Worm (Caenorhabditis elegans) whole organism, late embryonic: ENCODE measurements around the gene rsf-1.
A peak's percentile ranks its signal among the peaks of the same experiment; 100 is the strongest.

ENCODE experiments used
- C38D4.7 ChIP-seq: fragments of 200-800 bp; sonication (Bioruptor generic); optimal IDR thresholded peaks from 2 replicates; lab custom pipeline; 2018; ENCODE audit warnings: mild to moderate bottlenecking, missing genetic modification characterization, moderate library complexity, missing compliant biosample characterization
- K09A11.1 ChIP-seq: sonication (generic microtip); optimal IDR thresholded peaks from 2 replicates; lab custom pipeline; 2017; ENCODE audit warnings: antibody characterized with exemption, mild to moderate bottlenecking, missing genetic modification characterization, missing compliant biosample characterization; ENCODE audit not compliant: insufficient read depth
- T23F11.4 ChIP-seq: fragments of 200-800 bp; sonication (Bioruptor generic); optimal IDR thresholded peaks from 2 replicates; lab custom pipeline; 2018; ENCODE audit warnings: mild to moderate bottlenecking, missing genetic modification characterization, missing compliant biosample characterization
- Y22D7AL.16 ChIP-seq: sonication (generic microtip); optimal IDR thresholded peaks from 2 replicates; lab custom pipeline; 2016; ENCODE audit warnings: missing genetic modification characterization, missing compliant biosample characterization
- ceh-14 ChIP-seq: sonication (generic microtip); optimal IDR thresholded peaks from 2 replicates; lab custom pipeline; 2016; ENCODE audit warnings: missing genotype, missing genetic modification characterization, missing compliant biosample characterization
- ceh-2 ChIP-seq: sonication (generic microtip); optimal IDR thresholded peaks from 2 replicates; lab custom pipeline; 2016; ENCODE audit warnings: missing genotype, missing genetic modification characterization, missing compliant biosample characterization
- ceh-30 ChIP-seq: fragments of 150-350 bp; optimal IDR thresholded peaks from 2 replicates; lab custom pipeline; 2014; ENCODE audit warnings: missing biosample characterization, missing genetic modification characterization
- ceh-31 ChIP-seq: sonication (generic microtip); optimal IDR thresholded peaks from 2 replicates; lab custom pipeline; 2016; ENCODE audit warnings: missing genetic modification characterization, missing compliant biosample characterization
- che-1 ChIP-seq: sonication (generic microtip); optimal IDR thresholded peaks from 2 replicates; lab custom pipeline; 2016; ENCODE audit warnings: mild to moderate bottlenecking, missing genetic modification characterization, missing compliant biosample characterization
- elt-2 ChIP-seq: sonication (generic microtip); optimal IDR thresholded peaks from 2 replicates; lab custom pipeline; 2016; ENCODE audit warnings: missing genetic modification reagents, missing genetic modification characterization, missing compliant biosample characterization
- elt-4 ChIP-seq: sonication (generic microtip); optimal IDR thresholded peaks from 2 replicates; lab custom pipeline; 2016; ENCODE audit warnings: missing genetic modification characterization, missing compliant biosample characterization
- ets-4 ChIP-seq: sonication (generic microtip); optimal IDR thresholded peaks from 2 replicates; lab custom pipeline; 2016; ENCODE audit warnings: missing genetic modification characterization, missing compliant biosample characterization
- fax-1 ChIP-seq: sonication (generic microtip); optimal IDR thresholded peaks from 2 replicates; lab custom pipeline; 2016; ENCODE audit warnings: missing genotype, missing genetic modification characterization, missing compliant biosample characterization
- fkh-10 ChIP-seq: fragments of 150-350 bp; optimal IDR thresholded peaks from 2 replicates; lab custom pipeline; 2014; ENCODE audit warnings: missing biosample characterization, missing genetic modification reagents, missing genetic modification characterization
- hlh-13 ChIP-seq: fragments of 200-800 bp; sonication (Bioruptor generic); optimal IDR thresholded peaks from 2 replicates; lab custom pipeline; 2018; ENCODE audit warnings: mild to moderate bottlenecking, missing genetic modification characterization, missing compliant biosample characterization
- hlh-6 ChIP-seq: sonication (generic microtip); optimal IDR thresholded peaks from 2 replicates; lab custom pipeline; 2016; ENCODE audit warnings: missing genotype, missing genetic modification characterization, missing compliant biosample characterization
- lin-11 ChIP-seq: fragments of 200-800 bp; sonication (Bioruptor generic); optimal IDR thresholded peaks from 2 replicates; lab custom pipeline; 2018; ENCODE audit warnings: mild to moderate bottlenecking, missing genetic modification characterization, missing compliant biosample characterization
- mec-3 ChIP-seq: sonication (generic microtip); optimal IDR thresholded peaks from 2 replicates; lab custom pipeline; 2016; ENCODE audit warnings: borderline replicate concordance, missing genetic modification characterization, missing compliant biosample characterization
- nfya-1 ChIP-seq: sonication (generic microtip); optimal IDR thresholded peaks from 2 replicates; lab custom pipeline; 2017; ENCODE audit warnings: missing genetic modification characterization, mild to moderate bottlenecking, missing compliant biosample characterization, antibody characterized with exemption, moderate library complexity
- npax-4 ChIP-seq: sonication (generic microtip); optimal IDR thresholded peaks from 2 replicates; lab custom pipeline; 2016; ENCODE audit warnings: missing genetic modification characterization, missing compliant biosample characterization
- pag-3 ChIP-seq: sonication (generic microtip); optimal IDR thresholded peaks from 2 replicates; lab custom pipeline; 2016; ENCODE audit warnings: missing compliant biosample characterization, missing genetic modification characterization, borderline replicate concordance
- pqm-1 ChIP-seq: sonication (generic microtip); optimal IDR thresholded peaks from 2 replicates; lab custom pipeline; 2016; ENCODE audit warnings: missing genetic modification characterization, missing compliant biosample characterization
- pros-1 ChIP-seq: fragments of 150-350 bp; optimal IDR thresholded peaks from 2 replicates; lab custom pipeline; 2014; ENCODE audit warnings: missing biosample characterization, missing genetic modification reagents, missing genetic modification characterization
- sdc-2 ChIP-seq: sonication (generic microtip); optimal IDR thresholded peaks from 2 replicates; lab custom pipeline; 2016; ENCODE audit warnings: missing genotype, missing genetic modification characterization, missing compliant biosample characterization
- tbx-2 ChIP-seq: sonication (generic microtip); optimal IDR thresholded peaks from 2 replicates; lab custom pipeline; 2016; ENCODE audit warnings: missing genetic modification characterization, missing compliant biosample characterization
- unc-42 ChIP-seq: sonication (generic microtip); optimal IDR thresholded peaks from 2 replicates; lab custom pipeline; 2016; ENCODE audit warnings: missing genotype, missing genetic modification characterization, missing compliant biosample characterization
- ztf-16 ChIP-seq: sonication (generic microtip); optimal IDR thresholded peaks from 2 replicates; lab custom pipeline; 2017; ENCODE audit warnings: missing genetic modification characterization, missing compliant biosample characterization

Gene rsf-1

ce11 chrII:11333375-11333774, 27.2 kb downstream of the rsf-1 start:
- TF ChIP-seq pag-3 (no peak), unc-42 (tag; lab: Kevin White, UChicago) (peak; percentile 19)

DNA sequence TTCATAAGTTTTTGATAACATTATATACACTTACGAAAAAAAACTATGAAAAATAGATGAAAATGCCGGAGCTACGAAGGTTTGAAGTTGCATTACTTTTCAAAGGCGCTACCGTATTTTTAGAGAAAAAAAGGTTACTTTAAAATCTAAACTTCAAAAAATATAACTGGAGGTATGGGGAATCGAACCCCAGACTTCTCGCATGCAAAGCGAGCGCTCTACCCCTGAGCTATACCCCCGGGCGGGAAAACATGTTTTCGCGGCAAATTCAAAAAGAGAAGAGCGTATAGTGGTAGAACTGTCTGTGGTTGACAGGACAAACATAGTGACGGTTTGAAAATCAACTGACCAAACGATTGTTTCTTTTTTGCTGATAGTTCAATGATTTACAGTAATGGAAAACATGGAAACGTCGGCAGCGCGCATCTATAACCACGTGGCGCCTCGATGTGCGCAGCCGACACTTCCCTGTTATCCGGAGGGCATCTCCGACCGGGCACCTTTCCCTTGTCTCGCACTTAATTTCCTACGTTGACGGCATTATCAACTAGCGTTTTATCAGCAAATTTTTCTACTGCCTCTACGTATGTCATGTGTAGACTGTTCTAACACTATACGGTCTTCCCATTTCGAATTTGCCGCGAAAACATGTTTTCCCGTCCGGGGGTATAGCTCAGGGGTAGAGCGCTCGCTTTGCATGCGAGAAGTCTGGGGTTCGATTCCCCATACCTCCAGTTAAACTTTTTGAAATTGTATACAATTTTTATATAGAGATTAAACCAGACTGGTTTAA, 27.8 kb downstream of the rsf-1 start:
- TF ChIP-seq elt-2 (tag; lab: Kevin White, UChicago) (peak; percentile 55), hlh-13 (no peak), ceh-30 (tag; lab: Kevin White, UChicago) (no peak)

DNA sequence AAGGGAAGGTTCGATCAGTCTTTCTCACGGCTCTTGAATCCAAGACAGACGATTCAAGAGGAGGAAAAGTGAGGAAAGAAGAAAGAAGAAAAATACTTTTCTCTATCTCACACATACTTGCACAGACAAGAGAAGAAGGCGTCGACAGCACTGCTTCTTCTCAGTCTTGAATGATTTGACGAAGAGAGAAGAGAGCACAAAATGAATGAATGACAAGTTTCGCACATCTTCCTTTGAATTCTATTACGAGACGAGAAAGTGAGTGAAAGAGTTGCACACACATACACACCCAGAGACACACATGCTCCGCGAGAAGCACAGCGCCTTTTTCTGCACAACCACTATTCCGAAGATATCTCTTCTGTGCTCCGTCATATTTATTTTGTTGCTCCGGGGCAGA, 29.5 kb downstream of the rsf-1 start:
- TF ChIP-seq ets-4 (tag; lab: Kevin White, UChicago): no peak
- peak; percentile 96 for TF ChIP-seq unc-42 (tag; lab: Kevin White, UChicago)
- peak; percentile 22 for TF ChIP-seq ceh-31 (tag; lab: Kevin White, UChicago)

DNA sequence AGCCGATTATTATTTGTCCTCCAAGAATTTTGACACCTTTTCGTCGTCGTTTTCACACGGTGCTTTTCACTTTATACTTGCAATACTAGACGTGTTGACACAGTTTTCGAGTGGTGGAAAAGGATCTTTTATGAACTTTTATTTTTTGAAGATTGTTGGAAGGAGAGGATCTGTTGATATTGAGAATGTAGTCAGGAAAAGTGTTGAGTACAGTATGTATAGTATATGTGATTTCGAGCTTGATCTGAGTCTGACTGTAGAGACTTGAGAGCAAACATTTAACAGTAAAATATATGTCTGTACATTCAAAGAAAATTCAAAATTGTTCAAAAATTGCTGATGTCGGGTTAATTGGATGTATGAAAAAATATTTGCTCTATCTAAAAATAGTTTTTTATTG, 30.0 kb downstream of the rsf-1 start:
- TF ChIP-seq hlh-6: no peak

DNA sequence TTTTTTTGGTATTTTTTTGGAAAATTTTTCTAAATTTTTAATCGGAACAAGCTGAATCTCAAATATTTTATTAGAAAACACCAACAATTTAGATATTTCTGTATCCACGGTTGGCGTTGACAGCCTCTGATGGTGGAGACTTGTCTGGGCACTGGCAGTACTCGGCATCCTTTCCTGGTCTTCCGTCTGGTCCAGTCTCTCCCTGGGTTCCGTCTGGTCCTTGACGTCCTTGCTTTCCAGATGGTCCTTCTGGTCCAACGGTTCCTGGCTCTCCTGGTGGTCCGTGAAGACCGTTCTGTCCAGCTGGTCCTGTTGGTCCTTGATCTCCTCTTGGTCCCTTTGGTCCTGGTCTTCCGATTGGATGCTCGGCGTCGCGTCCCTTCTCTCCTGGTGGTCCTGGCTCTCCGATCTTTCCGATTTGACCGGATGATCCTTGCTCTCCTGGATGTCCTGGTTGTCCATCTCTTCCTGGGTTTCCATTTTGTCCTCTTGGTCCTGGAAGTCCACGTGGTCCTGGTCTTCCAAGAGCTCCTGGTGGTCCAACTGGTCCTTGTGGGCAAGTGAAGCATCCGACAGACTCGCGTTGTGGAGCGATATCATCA, 30.5 kb downstream of the rsf-1 start:
- TF ChIP-seq sdc-2 (tag; lab: Kevin White, UChicago) (no peak), unc-42 (tag; lab: Kevin White, UChicago) (no peak), fax-1 (tag; lab: Kevin White, UChicago) (no peak), tbx-2 (tag; lab: Kevin White, UChicago) (no peak), Y22D7AL.16 (tag; lab: Kevin White, UChicago) (no peak), hlh-13 (no peak), ztf-16 (tag; lab: Kevin White, UChicago) (no peak), nfya-1 (tag; lab: Kevin White, UChicago) (no peak), pros-1 (tag; lab: Kevin White, UChicago) (no peak), elt-4 (tag; lab: Kevin White, UChicago) (no peak), lin-11 (tag; lab: Kevin White, UChicago) (no peak), ceh-14 (tag; lab: Kevin White, UChicago) (no peak), C38D4.7 (GFP tag; lab: Kevin White, UChicago) (no peak), ceh-2 (tag; lab: Kevin White, UChicago) (no peak)

DNA sequence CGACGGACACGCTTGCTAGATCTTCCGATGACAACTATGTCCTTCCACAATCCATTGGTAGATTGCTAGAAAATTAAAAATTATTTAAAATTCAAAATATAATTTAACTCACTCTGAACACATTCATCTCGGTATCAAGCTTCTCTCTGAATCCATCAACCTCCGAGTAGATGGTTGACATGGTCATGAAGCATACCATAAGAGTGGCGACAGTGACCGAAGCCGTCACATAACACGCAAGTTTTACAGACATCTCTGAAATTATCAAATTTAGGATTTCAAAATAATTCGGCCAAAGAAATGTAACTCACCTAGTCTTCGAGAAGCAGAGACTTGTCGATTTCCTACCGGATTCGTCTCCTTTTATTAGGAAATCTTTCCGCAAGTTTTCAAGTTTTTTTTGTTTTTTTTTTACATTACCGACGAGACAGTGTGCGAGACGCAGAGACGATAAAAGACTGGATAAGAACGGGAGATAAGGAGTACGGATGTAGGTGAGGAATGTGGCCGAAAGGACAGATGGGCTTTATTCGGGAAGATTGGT, 31.4 kb downstream of the rsf-1 start, which contains the start of gene sqt-1:
Gene sqt-1, minus strand, starts transcription at position 341 of the 544 bp plus-strand sequence.
- TF ChIP-seq pqm-1 (tag; lab: Kevin White, UChicago) (no peak), npax-4 (tag; lab: Kevin White, UChicago) (no peak), C38D4.7 (GFP tag; lab: Kevin White, UChicago) (no peak), ceh-14 (tag; lab: Kevin White, UChicago) (no peak), ztf-16 (tag; lab: Kevin White, UChicago) (no peak), T23F11.4 (GFP tag; lab: Kevin White, UChicago) (no peak), che-1 (tag; lab: Kevin White, UChicago) (no peak), fkh-10 (GFP tag; lab: Kevin White, UChicago) (no peak), mec-3 (tag; lab: Kevin White, UChicago) (no peak), K09A11.1 (tag; lab: Kevin White, UChicago) (no peak)
